Fruit fly (Drosophila melanogaster) whole organism, embryonic: ENCODE results near the gene st.

Source experiments
- CG10979 ChIP-seq: fragments of 200-800 bp; sonication (Bioruptor generic); optimal IDR thresholded peaks from 2 replicates; lab custom pipeline; 2018; ENCODE audit warnings: missing biosample characterization, mild to moderate bottlenecking, missing genetic modification characterization, moderate library complexity
- CG11085 ChIP-seq: fragments of 200-800 bp; sonication (Bioruptor generic); IDR thresholded peaks from 2 replicates; pipeline ENCODE4 v1.3.6; 2022; ENCODE audit warnings: missing biosample characterization, missing genetic modification characterization
- CG11093 ChIP-seq: fragments of 200-800 bp; sonication (Bioruptor generic); IDR thresholded peaks from 3 replicates; pipeline ENCODE4 v1.3.6; 2022; ENCODE audit warnings: missing biosample characterization, missing genetic modification characterization
- CG11247 ChIP-seq: fragments of 200-800 bp; sonication (Bioruptor generic); IDR thresholded peaks from 2 replicates; pipeline ENCODE4 v1.3.6; 2022; ENCODE audit warnings: missing biosample characterization, missing genetic modification characterization
- CG11504 ChIP-seq: fragments of 200-800 bp; sonication (Bioruptor generic); optimal IDR thresholded peaks from 3 replicates; lab custom pipeline; 2019; ENCODE audit warnings: missing biosample characterization, mild to moderate bottlenecking, missing genetic modification characterization, moderate library complexity
- CG12744 ChIP-seq: fragments of 200-800 bp; sonication (Bioruptor generic); optimal IDR thresholded peaks from 2 replicates; lab custom pipeline; 2016; ENCODE audit warnings: missing biosample characterization, missing genetic modification characterization
- CG18619 ChIP-seq: fragments of 200-800 bp; sonication (Bioruptor generic); optimal IDR thresholded peaks from 3 replicates; lab custom pipeline; 2017; ENCODE audit warnings: missing biosample characterization, mild to moderate bottlenecking, missing genetic modification characterization
- CG31441 ChIP-seq: fragments of 200-800 bp; sonication (Bioruptor generic); IDR thresholded peaks from 2 replicates; pipeline ENCODE4 v1.3.6; 2022; ENCODE audit warnings: missing biosample characterization, missing genetic modification characterization
- CG32772 ChIP-seq: fragments of 200-800 bp; sonication (Bioruptor generic); IDR thresholded peaks from 2 replicates; pipeline ENCODE4 v1.3.6; 2022; ENCODE audit warnings: missing biosample characterization, missing genetic modification characterization
- CG3281 ChIP-seq: fragments of 200-800 bp; sonication (Bioruptor generic); optimal IDR thresholded peaks from 3 replicates; lab custom pipeline; 2017; ENCODE audit warnings: missing biosample characterization, mild to moderate bottlenecking, missing genetic modification characterization
- CG4282 ChIP-seq: fragments of 200-800 bp; sonication (Bioruptor generic); optimal IDR thresholded peaks from 2 replicates; lab custom pipeline; 2016; ENCODE audit warnings: missing biosample characterization, missing genetic modification characterization
- CG4730 ChIP-seq: fragments of 200-800 bp; sonication (Bioruptor generic); IDR thresholded peaks from 2 replicates; pipeline ENCODE4 v1.3.6; 2022; ENCODE audit warnings: missing biosample characterization, missing genetic modification characterization
- CG6683 ChIP-seq: fragments of 200-800 bp; sonication (Bioruptor generic); optimal IDR thresholded peaks from 2 replicates; lab custom pipeline; 2017; ENCODE audit warnings: missing biosample characterization, mild to moderate bottlenecking, missing genetic modification characterization, missing genetic modification reagents
- CG8359 ChIP-seq: fragments of 200-800 bp; sonication (Bioruptor generic); optimal IDR thresholded peaks from 2 replicates; lab custom pipeline; 2017; ENCODE audit warnings: missing biosample characterization, mild to moderate bottlenecking, missing genetic modification characterization, borderline replicate concordance
- CG8944 ChIP-seq: fragments of 200-800 bp; sonication (Bioruptor generic); optimal IDR thresholded peaks from 3 replicates; lab custom pipeline; 2016; ENCODE audit warnings: missing biosample characterization, missing genetic modification characterization
- CG9797 ChIP-seq: fragments of 200-800 bp; sonication (Bioruptor generic); optimal IDR thresholded peaks from 3 replicates; lab custom pipeline; 2018; ENCODE audit warnings: missing biosample characterization, mild to moderate bottlenecking, missing genetic modification characterization
- Drgx ChIP-seq: fragments of 200-800 bp; sonication (Bioruptor generic); IDR thresholded peaks from 2 replicates; pipeline ENCODE4 v1.3.6; 2022; ENCODE audit warnings: missing biosample characterization, missing genetic modification characterization
- GATAe ChIP-seq: fragments of 200-800 bp; sonication (Bioruptor generic); conservative IDR thresholded peaks from 2 replicates; pipeline ENCODE4 v1.3.6; 2022; ENCODE audit warnings: missing biosample characterization, missing genetic modification characterization
- H15 ChIP-seq: fragments of 200-800 bp; sonication (Bioruptor generic); IDR thresholded peaks from 3 replicates; pipeline ENCODE4 v1.3.6; 2022; ENCODE audit warnings: missing biosample characterization, missing genetic modification characterization
- HHEX ChIP-seq: fragments of 200-800 bp; sonication (Bioruptor generic); optimal IDR thresholded peaks from 3 replicates; lab custom pipeline; 2017; ENCODE audit warnings: missing biosample characterization, mild to moderate bottlenecking, missing genetic modification characterization, missing genetic modification reagents
- Hr3 ChIP-seq: fragments of 200-800 bp; sonication (Bioruptor generic); optimal IDR thresholded peaks from 3 replicates; lab custom pipeline; 2016; ENCODE audit warnings: missing biosample characterization, missing genetic modification characterization
- Optix ChIP-seq: fragments of 200-800 bp; sonication (Bioruptor generic); IDR thresholded peaks from 3 replicates; pipeline ENCODE4 v1.3.6; 2022; ENCODE audit warnings: missing biosample characterization, missing genetic modification characterization
- Rx ChIP-seq: fragments of 200-800 bp; sonication (Bioruptor generic); IDR thresholded peaks from 2 replicates; pipeline ENCODE4 v1.3.6; 2022; ENCODE audit warnings: missing biosample characterization, missing genetic modification characterization
- Spps ChIP-seq: fragments of 200-800 bp; sonication (Bioruptor generic); optimal IDR thresholded peaks from 2 replicates; lab custom pipeline; 2018; ENCODE audit warnings: missing biosample characterization, mild to moderate bottlenecking, missing genetic modification characterization
- Stat92E ChIP-seq, 3 experiments: fragments of >200 bp in 2 of 3; fragments of 200-800 bp in 1 of 3; sonication (Bioruptor generic) in 1 of 3; optimal IDR thresholded peaks; 2 replicates each; lab custom pipeline; 2017 to 2019; ENCODE audit warnings: missing biosample characterization in 3 of 3, missing genetic modification characterization in 3 of 3, mild to moderate bottlenecking in 1 of 3, moderate library complexity in 1 of 3
- ab ChIP-seq: fragments of 200-800 bp; sonication (Bioruptor generic); optimal IDR thresholded peaks from 2 replicates; lab custom pipeline; 2016; ENCODE audit warnings: missing biosample characterization, missing genetic modification characterization
- ac ChIP-seq: fragments of 200-800 bp; sonication (Bioruptor generic); optimal IDR thresholded peaks from 3 replicates; lab custom pipeline; 2017; ENCODE audit warnings: missing biosample characterization, mild to moderate bottlenecking, missing genetic modification characterization
- ara ChIP-seq: fragments of 200-800 bp; sonication (Bioruptor generic); IDR thresholded peaks from 2 replicates; pipeline ENCODE4 v1.3.6; 2022; ENCODE audit warnings: missing biosample characterization, missing genetic modification characterization
- ase ChIP-seq: fragments of 200-800 bp; sonication (Bioruptor generic); IDR thresholded peaks from 3 replicates; pipeline ENCODE4 v1.3.6; 2022; ENCODE audit warnings: missing biosample characterization, missing genetic modification characterization
- bigmax ChIP-seq: fragments of 200-800 bp; sonication (Bioruptor generic); optimal IDR thresholded peaks from 2 replicates; lab custom pipeline; 2018; ENCODE audit warnings: missing biosample characterization, mild to moderate bottlenecking, missing genetic modification characterization
- bsh ChIP-seq, 2 experiments: fragments of 200-800 bp; sonication (Bioruptor generic); optimal IDR thresholded peaks; 2 replicates each; lab custom pipeline; 2017 to 2018; ENCODE audit warnings: mild to moderate bottlenecking in 2 of 2, missing biosample characterization in 2 of 2, missing genetic modification characterization in 2 of 2, moderate library complexity in 1 of 2
- ci ChIP-seq: fragments of 200-800 bp; sonication (Bioruptor generic); IDR thresholded peaks from 3 replicates; pipeline ENCODE4 v1.3.6; 2022; ENCODE audit warnings: missing biosample characterization, missing genetic modification characterization
- dmrt11E ChIP-seq: fragments of 200-800 bp; sonication (Bioruptor generic); optimal IDR thresholded peaks from 3 replicates; lab custom pipeline; 2018; ENCODE audit warnings: missing biosample characterization, mild to moderate bottlenecking, missing genetic modification characterization, moderate library complexity
- fd102C ChIP-seq: fragments of 200-800 bp; sonication (Bioruptor generic); optimal IDR thresholded peaks from 2 replicates; lab custom pipeline; 2018; ENCODE audit warnings: missing biosample characterization, mild to moderate bottlenecking, missing genetic modification characterization, moderate library complexity
- jing ChIP-seq: fragments of 200-800 bp; sonication (Bioruptor generic); optimal IDR thresholded peaks from 2 replicates; lab custom pipeline; 2018; ENCODE audit warnings: missing biosample characterization, mild to moderate bottlenecking, missing genetic modification characterization
- lola ChIP-seq, 3 experiments: fragments of >200 bp in 2 of 3; fragments of 200-800 bp in 1 of 3; sonication (Bioruptor generic) in 1 of 3; optimal IDR thresholded peaks; 2 replicates each; lab custom pipeline; 2017 to 2019; ENCODE audit warnings: missing biosample characterization in 3 of 3, missing genetic modification characterization in 3 of 3, mild to moderate bottlenecking in 1 of 3, moderate library complexity in 1 of 3
- lov ChIP-seq, 2 experiments: fragments of 200-800 bp in 1 of 2; fragments of >200 bp in 1 of 2; sonication (Bioruptor generic) in 1 of 2; IDR thresholded peaks in 1 of 2; optimal IDR thresholded peaks in 1 of 2; 2 replicates in 1 of 2; 3 replicates in 1 of 2; pipeline versions ENCODE4 v1.3.6 to Lab custom; 2017 to 2022; ENCODE audit warnings: missing biosample characterization in 1 of 2, missing genetic modification characterization in 1 of 2
- mld ChIP-seq: fragments of 200-800 bp; sonication (Bioruptor generic); IDR thresholded peaks from 3 replicates; pipeline ENCODE4 v1.3.6; 2022; ENCODE audit warnings: missing biosample characterization, missing genetic modification characterization; ENCODE audit not compliant: partially characterized antibody
- oc ChIP-seq: fragments of 200-800 bp; sonication (Bioruptor generic); optimal IDR thresholded peaks from 2 replicates; lab custom pipeline; 2018; ENCODE audit warnings: missing biosample characterization, mild to moderate bottlenecking, missing genetic modification characterization, moderate library complexity
- onecut ChIP-seq: fragments of 200-800 bp; sonication (Bioruptor generic); IDR thresholded peaks from 2 replicates; pipeline ENCODE4 v1.3.6; 2022; ENCODE audit warnings: missing biosample characterization, missing genetic modification characterization
- peb ChIP-seq: fragments of 200-800 bp; sonication (Bioruptor generic); IDR thresholded peaks from 2 replicates; pipeline ENCODE4 v1.3.6; 2022; ENCODE audit warnings: missing biosample characterization, missing genetic modification characterization
- prd ChIP-seq, 3 experiments: fragments of >200 bp in 2 of 3; fragments of 200-800 bp in 1 of 3; sonication (Bioruptor generic) in 1 of 3; optimal IDR thresholded peaks in 2 of 3; IDR thresholded peaks in 1 of 3; 2 replicates in 2 of 3; 3 replicates in 1 of 3; pipeline versions ENCODE4 v1.3.6 to Lab custom; 2017 to 2022; ENCODE audit warnings: missing biosample characterization in 1 of 3, missing genetic modification characterization in 1 of 3
- pum ChIP-seq: fragments of 200-800 bp; sonication (Bioruptor generic); optimal IDR thresholded peaks from 2 replicates; lab custom pipeline; 2016; ENCODE audit warnings: missing biosample characterization, missing genetic modification characterization
- row ChIP-seq: fragments of 200-800 bp; sonication (Bioruptor generic); IDR thresholded peaks from 3 replicates; pipeline ENCODE4 v1.3.6; 2022; ENCODE audit warnings: missing biosample characterization, missing genetic modification characterization
- slou ChIP-seq: fragments of 200-800 bp; sonication (Bioruptor generic); optimal IDR thresholded peaks from 3 replicates; lab custom pipeline; 2016; ENCODE audit warnings: missing biosample characterization, missing genetic modification characterization
- tgo ChIP-seq: fragments of 200-800 bp; sonication (Bioruptor generic); IDR thresholded peaks from 3 replicates; pipeline ENCODE4 v1.3.6; 2022; ENCODE audit warnings: missing biosample characterization, missing genetic modification characterization
- unpg ChIP-seq: fragments of 200-800 bp; sonication (Bioruptor generic); optimal IDR thresholded peaks from 3 replicates; lab custom pipeline; 2018; ENCODE audit warnings: missing biosample characterization, mild to moderate bottlenecking, missing genetic modification characterization, moderate library complexity
- zf30C ChIP-seq: fragments of 200-800 bp; sonication (Bioruptor generic); optimal IDR thresholded peaks from 3 replicates; lab custom pipeline; 2018; ENCODE audit warnings: missing biosample characterization, mild to moderate bottlenecking, missing genetic modification characterization
- zfh1 ChIP-seq: fragments of 200-800 bp; sonication (Bioruptor generic); IDR thresholded peaks from 3 replicates; pipeline ENCODE4 v1.3.6; 2022; ENCODE audit warnings: missing biosample characterization, missing genetic modification characterization

st gene

dm6 chr3L:16486502-16486901, 10.9 kb upstream of the st start (continued):
- TF ChIP-seq Stat92E (GFP tag; optimal IDR thresholded peaks at IDR 0.05; lab: Kevin White, UChicago): no peak
- TF ChIP-seq CG8944: no peak
- no peak for TF ChIP-seq zf30C (GFP tag; lab: Kevin White, UChicago)
- TF ChIP-seq jing (GFP tag; lab: Kevin White, UChicago): no peak
- no peak for TF ChIP-seq oc (tag; lab: Kevin White, UChicago)
- TF ChIP-seq ab (GFP tag; lab: Kevin White, UChicago): no peak
- TF ChIP-seq onecut (GFP tag; lab: Robert Waterston, UW): peak; percentile 80
- TF ChIP-seq CG31441: peak; percentile 51
- peak; percentile 33; the same call in 1 of the 2 replicates for TF ChIP-seq CG32772 (GFP tag; lab: Robert Waterston, UW)
- no peak for TF ChIP-seq mld (GFP tag; lab: Robert Waterston, UW)
- no peak for TF ChIP-seq bigmax (GFP tag; lab: Kevin White, UChicago)
- no peak for TF ChIP-seq lola (GFP tag; optimal IDR thresholded peaks at IDR 0.05; lab: Kevin White, UChicago)
- TF ChIP-seq CG4730 (GFP tag; lab: Robert Waterston, UW): no peak
- TF ChIP-seq lov (optimal IDR thresholded peaks at IDR 0.05; lab: Kevin White, UChicago): no peak
- 0 out of 3 replicates have a peak, but pooled peaks have one; percentile 39 for TF ChIP-seq lov (GFP tag; IDR thresholded peaks at IDR 0.05; lab: Robert Waterston, UW)
- TF ChIP-seq CG10979 (tag; lab: Kevin White, UChicago): peak; percentile 53
- peak; percentile 48; the same call in 1 of the 3 replicates for TF ChIP-seq CG11093 (GFP tag; lab: Robert Waterston, UW)
- TF ChIP-seq CG11504 (tag; lab: Kevin White, UChicago): peak; percentile 27
- TF ChIP-seq peb (GFP tag; lab: Robert Waterston, UW): peak; percentile 48; the same call in 1 of the 2 replicates
- peak in 1 of 2 experiments; percentile 17 for TF ChIP-seq bsh (GFP tag; optimal IDR thresholded peaks at IDR 0.05; lab: Kevin White, UChicago)
- no peak for TF ChIP-seq CG11247
- no peak for TF ChIP-seq dmrt11E (tag; lab: Kevin White, UChicago)
- no peak for TF ChIP-seq CG11085 (GFP tag; lab: Robert Waterston, UW)
- TF ChIP-seq Rx (GFP tag; lab: Robert Waterston, UW): peak; percentile 61; the same call in 1 of the 2 replicates
- no peak for TF ChIP-seq CG18619 (GFP tag; lab: Kevin White, UChicago)
- TF ChIP-seq GATAe (GFP tag; lab: Robert Waterston, UW): no peak
- peak; percentile 62; the same call in 2 of the 3 replicates for TF ChIP-seq tgo
- TF ChIP-seq CG3281 (GFP tag; lab: Kevin White, UChicago): no peak
- TF ChIP-seq ac (GFP tag; lab: Kevin White, UChicago): no peak
- TF ChIP-seq CG9797 (GFP tag; lab: Kevin White, UChicago): no peak
- TF ChIP-seq Drgx (GFP tag; lab: Robert Waterston, UW): peak; percentile 37
- peak; percentile 42; the same call in 2 of the 3 replicates for TF ChIP-seq row (GFP tag; lab: Robert Waterston, UW)
- TF ChIP-seq ara: peak; percentile 78; the same call in 1 of the 2 replicates
- no peak for TF ChIP-seq Optix (GFP tag; lab: Robert Waterston, UW)
- no peak for TF ChIP-seq HHEX (GFP tag; lab: Kevin White, UChicago)
- TF ChIP-seq prd (optimal IDR thresholded peaks at IDR 0.05; lab: Kevin White, UChicago): no peak
- TF ChIP-seq prd (GFP tag; IDR thresholded peaks at IDR 0.05; lab: Robert Waterston, UW): peak; percentile 80
- TF ChIP-seq CG8359 (GFP tag; lab: Kevin White, UChicago): no peak
- TF ChIP-seq CG6683 (GFP tag; lab: Kevin White, UChicago): no peak
- TF ChIP-seq Hr3 (GFP tag; lab: Kevin White, UChicago): no peak
- no peak for TF ChIP-seq CG12744 (GFP tag; lab: Kevin White, UChicago)
- TF ChIP-seq zfh1: peak; percentile 82
- peak; percentile 34 for TF ChIP-seq unpg (GFP tag; lab: Kevin White, UChicago)
- TF ChIP-seq ase (GFP tag; lab: Robert Waterston, UW): peak; percentile 80
- TF ChIP-seq fd102C (GFP tag; lab: Kevin White, UChicago): no peak
- TF ChIP-seq CG4282: no peak
- peak; percentile 24 for TF ChIP-seq pum (GFP tag; lab: Kevin White, UChicago)
- peak; percentile 64; the same call in 2 of the 3 replicates for TF ChIP-seq ci
- no peak for TF ChIP-seq Spps (tag; lab: Kevin White, UChicago)
- peak; percentile 65; the same call in 2 of the 3 replicates for TF ChIP-seq H15
- TF ChIP-seq slou (GFP tag; lab: Kevin White, UChicago): no peak
